Fruit fly (Drosophila melanogaster) whole organism, adult: ENCODE results near the gene Tsp29Fb.

Experiments used
- CG11617 ChIP-seq: fragments of 200-800 bp; sonication (Bioruptor generic); optimal IDR thresholded peaks from 2 replicates; lab custom pipeline; 2017; ENCODE audit warnings: mild to moderate bottlenecking, missing biosample characterization, missing genetic modification reagents, missing genetic modification characterization
- CG12768 ChIP-seq: fragments of 200-800 bp; sonication (Bioruptor generic); optimal IDR thresholded peaks from 2 replicates; lab custom pipeline; 2017; ENCODE audit warnings: missing biosample characterization, missing genetic modification characterization, mild to moderate bottlenecking, moderate library complexity, missing genetic modification reagents
- CG14711 ChIP-seq: fragments of 200-800 bp; sonication (Bioruptor generic); optimal IDR thresholded peaks from 2 replicates; lab custom pipeline; 2018; ENCODE audit warnings: missing biosample characterization, mild to moderate bottlenecking, missing genetic modification characterization, moderate library complexity
- CG1620 ChIP-seq: fragments of 200-800 bp; sonication (Bioruptor generic); optimal IDR thresholded peaks from 2 replicates; lab custom pipeline; 2016; ENCODE audit warnings: missing biosample characterization, missing genetic modification characterization
- CG33017 ChIP-seq: fragments of 200-800 bp; sonication (Bioruptor generic); optimal IDR thresholded peaks from 2 replicates; lab custom pipeline; 2018; ENCODE audit warnings: missing biosample characterization, mild to moderate bottlenecking, missing genetic modification characterization, moderate library complexity
- CG5204 ChIP-seq: fragments of 200-800 bp; sonication (Bioruptor generic); optimal IDR thresholded peaks from 2 replicates; lab custom pipeline; 2016; ENCODE audit warnings: missing biosample characterization, missing genetic modification characterization
- CG7045 ChIP-seq: fragments of 200-800 bp; sonication (Bioruptor generic); optimal IDR thresholded peaks from 2 replicates; lab custom pipeline; 2017; ENCODE audit warnings: missing biosample characterization, mild to moderate bottlenecking, missing genetic modification characterization
- CG7101 ChIP-seq: fragments of 200-800 bp; sonication (Bioruptor generic); optimal IDR thresholded peaks from 2 replicates; lab custom pipeline; 2018; ENCODE audit warnings: missing biosample characterization, mild to moderate bottlenecking, missing genetic modification characterization, moderate library complexity
- Clk ChIP-seq: fragments of 200-800 bp; sonication (Bioruptor generic); optimal IDR thresholded peaks from 2 replicates; lab custom pipeline; 2017; ENCODE audit warnings: missing biosample characterization, missing genetic modification characterization
- Crg-1 ChIP-seq: fragments of 200-800 bp; sonication (Bioruptor generic); optimal IDR thresholded peaks from 2 replicates; lab custom pipeline; 2016; ENCODE audit warnings: missing biosample characterization, missing genetic modification characterization
- Hr96 ChIP-seq: fragments of 200-800 bp; sonication (Bioruptor generic); optimal IDR thresholded peaks from 2 replicates; lab custom pipeline; 2016; ENCODE audit warnings: missing biosample characterization, missing genetic modification characterization
- Mnt ChIP-seq: fragments of 200-800 bp; sonication (Bioruptor generic); optimal IDR thresholded peaks from 2 replicates; lab custom pipeline; 2016; ENCODE audit warnings: missing biosample characterization, mild to moderate bottlenecking, missing genetic modification characterization
- bab1 ChIP-seq: fragments of 200-800 bp; sonication (Bioruptor generic); optimal IDR thresholded peaks from 3 replicates; lab custom pipeline; 2019; ENCODE audit warnings: missing biosample characterization, mild to moderate bottlenecking, missing genetic modification characterization, moderate library complexity
- cic ChIP-seq: fragments of 200-800 bp; sonication (Bioruptor generic); optimal IDR thresholded peaks from 2 replicates; lab custom pipeline; 2017; ENCODE audit warnings: missing biosample characterization, mild to moderate bottlenecking, missing genetic modification characterization, moderate library complexity
- cnc ChIP-seq, 2 experiments: fragments of >200 bp; optimal IDR thresholded peaks; 2 replicates each; lab custom pipeline; 2017
- kay ChIP-seq: fragments of 200-800 bp; sonication (Bioruptor generic); peaks from one replicate; lab custom pipeline; 2016; ENCODE audit warnings: missing biosample characterization, missing genetic modification characterization, borderline replicate concordance
- ovo ChIP-seq: fragments of 200-800 bp; sonication (Bioruptor generic); optimal IDR thresholded peaks from 2 replicates; lab custom pipeline; 2016; ENCODE audit warnings: missing biosample characterization, missing genetic modification characterization
- pad ChIP-seq: fragments of 200-800 bp; sonication (Bioruptor generic); optimal IDR thresholded peaks from 3 replicates; lab custom pipeline; 2017; ENCODE audit warnings: missing biosample characterization, missing genetic modification characterization, mild to moderate bottlenecking, moderate library complexity, missing genetic modification reagents
- tj ChIP-seq: fragments of 200-800 bp; sonication (Bioruptor generic); optimal IDR thresholded peaks from 3 replicates; lab custom pipeline; 2017; ENCODE audit warnings: missing biosample characterization, mild to moderate bottlenecking, missing genetic modification characterization, moderate library complexity
- toe ChIP-seq: fragments of 200-800 bp; sonication (Bioruptor generic); optimal IDR thresholded peaks from 2 replicates; lab custom pipeline; 2016; ENCODE audit warnings: missing biosample characterization, missing genetic modification characterization

Gene Tsp29Fb

dm6 chr2L:8923405-8923804 lies 13.8 kb upstream of the Tsp29Fb start:
- TF ChIP-seq ovo (GFP tag; lab: Kevin White, UChicago) (no peak), CG5204 (GFP tag; lab: Kevin White, UChicago) (no peak), pad (GFP tag; lab: Kevin White, UChicago) (no peak), Crg-1 (GFP tag; lab: Kevin White, UChicago) (no peak), toe (GFP tag; lab: Kevin White, UChicago) (no peak), Clk (GFP tag; lab: Kevin White, UChicago) (no peak), Hr96 (GFP tag; lab: Kevin White, UChicago) (no peak), cnc (optimal IDR thresholded peaks at IDR 0.05; lab: Kevin White, UChicago) (no peak), CG12768 (GFP tag; lab: Kevin White, UChicago) (no peak), CG14711 (tag; lab: Kevin White, UChicago) (no peak), CG11617 (GFP tag; lab: Kevin White, UChicago) (no peak), CG1620 (GFP tag; lab: Kevin White, UChicago) (no peak), CG7101 (tag; lab: Kevin White, UChicago) (no peak), kay (GFP tag; lab: Kevin White, UChicago) (no peak), cic (no peak)

DNA sequence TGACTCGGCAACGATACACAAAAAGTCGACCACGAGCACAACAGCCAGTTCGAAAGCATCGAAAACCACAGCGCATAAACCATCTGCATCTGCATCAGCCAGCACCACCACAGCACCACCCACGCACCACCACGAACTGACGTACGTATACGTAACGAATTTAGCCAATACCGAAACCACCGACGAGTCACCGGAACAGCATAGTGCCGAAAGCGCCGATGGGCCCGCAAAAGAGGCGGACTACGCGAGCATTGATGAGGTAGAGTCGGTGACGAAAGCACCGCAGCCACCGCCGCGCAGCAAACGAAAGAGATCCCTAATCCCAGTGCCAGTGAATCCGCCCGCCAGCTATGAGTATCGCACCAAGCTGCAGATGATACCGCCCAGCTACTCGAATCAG lies 6.0 kb upstream of the Tsp29Fb start:
- TF ChIP-seq toe (GFP tag; lab: Kevin White, UChicago) (no peak), Mnt (GFP tag; lab: Kevin White, UChicago) (no peak), CG1620 (GFP tag; lab: Kevin White, UChicago) (no peak), CG33017 (no peak), CG14711 (tag; lab: Kevin White, UChicago) (no peak), cnc (optimal IDR thresholded peaks at IDR 0.05; lab: Kevin White, UChicago) (no peak), CG5204 (GFP tag; lab: Kevin White, UChicago) (no peak), CG7101 (tag; lab: Kevin White, UChicago) (no peak), Crg-1 (GFP tag; lab: Kevin White, UChicago) (no peak), cic (no peak), ovo (GFP tag; lab: Kevin White, UChicago) (no peak), CG12768 (GFP tag; lab: Kevin White, UChicago) (no peak), kay (GFP tag; lab: Kevin White, UChicago) (no peak), CG11617 (GFP tag; lab: Kevin White, UChicago) (no peak), bab1 (GFP tag; lab: Kevin White, UChicago) (no peak), pad (GFP tag; lab: Kevin White, UChicago) (no peak), tj (GFP tag; lab: Kevin White, UChicago) (no peak)

DNA sequence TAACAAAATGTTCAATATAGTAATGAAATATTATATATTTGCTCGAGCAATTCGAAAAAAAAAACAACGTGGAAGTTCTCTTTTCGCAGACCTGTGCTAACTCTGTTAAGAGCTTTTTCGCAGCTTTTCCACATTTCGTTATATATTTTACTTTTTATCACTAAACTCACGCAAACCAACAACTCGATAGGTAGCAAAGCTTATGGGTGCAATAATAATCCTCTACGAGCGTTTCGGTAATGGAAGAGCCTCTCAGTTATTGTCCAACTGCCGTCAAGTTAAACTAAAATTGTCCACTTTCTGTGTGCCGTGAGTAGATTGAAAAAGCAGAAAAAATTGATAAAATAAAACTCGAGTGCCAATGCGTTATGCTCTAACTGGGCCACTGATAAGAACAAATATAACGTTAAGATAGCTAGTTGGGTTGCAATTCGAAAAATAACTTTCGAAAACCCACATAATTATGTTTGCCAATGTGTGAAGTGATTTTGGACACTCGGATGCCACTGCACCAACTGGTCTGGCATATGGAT lies 3.4 kb upstream of the Tsp29Fb start, which contains the start of gene Tsp29Fa:
Gene Tsp29Fa, plus strand, starts transcription at position 253 of the 533 bp plus-strand sequence.
- peak; percentile 78 for TF ChIP-seq kay (GFP tag; lab: Kevin White, UChicago)
- TF ChIP-seq cic: peak; percentile 63
- TF ChIP-seq tj (GFP tag; lab: Kevin White, UChicago): no peak

DNA sequence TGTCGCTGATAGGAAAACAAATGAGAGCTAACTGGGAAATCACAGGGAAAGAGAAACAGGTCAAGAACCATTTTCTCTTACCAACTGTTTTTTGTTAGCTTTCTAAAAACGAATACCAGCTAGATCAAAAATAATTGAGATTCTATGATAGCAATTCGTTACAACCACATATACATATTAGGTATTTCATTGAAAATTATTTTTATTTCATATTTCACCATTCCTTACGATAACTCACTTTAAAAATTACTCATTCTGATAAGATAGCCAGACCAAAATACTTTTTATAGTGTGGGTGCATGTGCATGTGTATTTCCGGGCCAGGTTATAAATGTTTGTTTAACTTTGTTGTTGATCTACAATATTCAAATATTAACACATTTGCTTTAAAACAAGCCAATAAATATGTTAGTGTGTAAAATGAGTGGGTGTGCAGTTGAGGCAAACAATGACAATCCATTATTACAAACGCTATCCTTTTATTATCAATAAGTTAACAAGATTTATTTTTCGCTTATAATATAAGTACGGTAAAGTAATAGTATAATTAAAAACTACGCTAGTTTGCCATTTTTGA lies 735 bp downstream of the Tsp29Fb start:
- peak; percentile 68 for TF ChIP-seq CG33017
- TF ChIP-seq CG1620 (GFP tag; lab: Kevin White, UChicago): no peak
- peak; percentile 12 for TF ChIP-seq pad (GFP tag; lab: Kevin White, UChicago)
- TF ChIP-seq CG7101 (tag; lab: Kevin White, UChicago): peak; percentile 84
- TF ChIP-seq Clk (GFP tag; lab: Kevin White, UChicago): no peak
- TF ChIP-seq CG11617 (GFP tag; lab: Kevin White, UChicago): peak; percentile 33
- no peak for TF ChIP-seq cnc (optimal IDR thresholded peaks at IDR 0.05; lab: Kevin White, UChicago)
- TF ChIP-seq Mnt (GFP tag; lab: Kevin White, UChicago): peak; percentile 32
- TF ChIP-seq ovo (GFP tag; lab: Kevin White, UChicago): peak; percentile 54
- TF ChIP-seq tj (GFP tag; lab: Kevin White, UChicago): no peak
- no peak for TF ChIP-seq bab1 (GFP tag; lab: Kevin White, UChicago)
- no peak for TF ChIP-seq Hr96 (GFP tag; lab: Kevin White, UChicago)
- TF ChIP-seq toe (GFP tag; lab: Kevin White, UChicago): peak; percentile 41
- TF ChIP-seq cic: no peak
- peak; percentile 57 for TF ChIP-seq CG7045 (GFP tag; lab: Kevin White, UChicago)
- TF ChIP-seq CG14711 (tag; lab: Kevin White, UChicago): peak; percentile 50
- peak; percentile 57 for TF ChIP-seq Crg-1 (GFP tag; lab: Kevin White, UChicago)
- peak; percentile 57 for TF ChIP-seq CG12768 (GFP tag; lab: Kevin White, UChicago)
- TF ChIP-seq kay (GFP tag; lab: Kevin White, UChicago): peak; percentile 95

dm6 chr2L:8940680-8941079 lies 3.5 kb downstream of the Tsp29Fb start:
- TF ChIP-seq CG14711 (tag; lab: Kevin White, UChicago) (no peak), pad (GFP tag; lab: Kevin White, UChicago) (no peak), Crg-1 (GFP tag; lab: Kevin White, UChicago) (no peak), kay (GFP tag; lab: Kevin White, UChicago) (no peak), CG33017 (no peak), cnc (optimal IDR thresholded peaks at IDR 0.05; lab: Kevin White, UChicago) (no peak), cic (no peak), CG1620 (GFP tag; lab: Kevin White, UChicago) (no peak), bab1 (GFP tag; lab: Kevin White, UChicago) (no peak), tj (GFP tag; lab: Kevin White, UChicago) (no peak), CG5204 (GFP tag; lab: Kevin White, UChicago) (no peak), CG7101 (tag; lab: Kevin White, UChicago) (no peak), Clk (GFP tag; lab: Kevin White, UChicago) (no peak), CG7045 (GFP tag; lab: Kevin White, UChicago) (no peak), toe (GFP tag; lab: Kevin White, UChicago) (no peak), ovo (GFP tag; lab: Kevin White, UChicago) (no peak)
